Worm (Caenorhabditis elegans): ENCODE data around the gene kynu-1.
A peak's percentile ranks its signal among the peaks of the same experiment; 100 is the strongest.

The kynu-1 gene

ce11 chrX:6109288-6109770 is at the start of gene kynu-1:
kynu-1 (minus strand) TSS chrX:6109338.
- TF ChIP-seq klf-2 (GFP tag; conservative IDR thresholded peaks at IDR 0.05): no peak
- no peak for TF ChIP-seq flt-1 (GFP tag; IDR thresholded peaks at IDR 0.05)
- TF ChIP-seq ztf-23 (GFP tag; IDR thresholded peaks at IDR 0.05): no peak
- TF ChIP-seq ztf-29 (GFP tag; IDR thresholded peaks at IDR 0.05): no peak
- no peak for TF ChIP-seq tab-1 (GFP tag; IDR thresholded peaks at IDR 0.05)
- TF ChIP-seq cog-1 (tag; optimal IDR thresholded peaks at IDR 0.05): no peak
- no peak for TF ChIP-seq T22C8.4 (GFP tag; IDR thresholded peaks at IDR 0.05)
- no peak for TF ChIP-seq med-1 (GFP tag; optimal IDR thresholded peaks at IDR 0.05; ENCODE audit: insufficient read depth)
- no peak for TF ChIP-seq ref-1 (GFP tag; conservative IDR thresholded peaks at IDR 0.05)

DNA sequence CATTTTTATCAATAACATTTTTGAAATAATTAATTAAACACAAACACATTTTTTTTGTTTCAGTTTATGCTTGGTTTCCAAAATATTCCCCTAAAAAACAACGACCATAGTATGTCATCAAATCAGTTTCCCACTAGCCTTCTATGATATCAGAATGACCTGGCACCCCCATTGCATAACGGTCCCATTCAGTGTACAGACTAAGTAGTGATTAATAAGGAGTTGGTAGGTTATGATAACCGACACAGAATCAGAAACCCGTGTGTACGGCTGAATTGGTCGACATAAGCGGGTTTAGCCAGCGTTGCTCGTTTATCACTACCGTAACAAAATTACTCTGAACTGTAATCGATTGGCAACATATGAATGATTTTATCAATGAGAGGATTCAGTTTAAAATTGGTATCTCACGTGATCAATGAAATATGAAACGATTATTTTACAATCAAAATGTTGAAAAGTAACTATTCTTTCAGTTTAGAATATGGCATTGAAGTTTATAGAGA is 48.3 kb upstream of the kynu-1 start:
- no peak for TF ChIP-seq ztf-29 (GFP tag; IDR thresholded peaks at IDR 0.05)
- no peak for TF ChIP-seq ztf-23 (GFP tag; IDR thresholded peaks at IDR 0.05)
- no peak for TF ChIP-seq T22C8.4 (GFP tag; IDR thresholded peaks at IDR 0.05)
- TF ChIP-seq cog-1 (tag; optimal IDR thresholded peaks at IDR 0.05): no peak
- TF ChIP-seq med-1 (GFP tag; optimal IDR thresholded peaks at IDR 0.05; ENCODE audit: insufficient read depth): no peak
- TF ChIP-seq flt-1 (GFP tag; IDR thresholded peaks at IDR 0.05): no peak
- no peak for TF ChIP-seq klf-2 (GFP tag; conservative IDR thresholded peaks at IDR 0.05)
- TF ChIP-seq ref-1 (GFP tag; conservative IDR thresholded peaks at IDR 0.05): no peak

ce11 chrX:6155436-6155835 is 46.3 kb upstream of the kynu-1 start:
- TF ChIP-seq tab-1 (GFP tag; IDR thresholded peaks at IDR 0.05) (no peak), cog-1 (tag; optimal IDR thresholded peaks at IDR 0.05) (no peak), ztf-29 (GFP tag; IDR thresholded peaks at IDR 0.05) (no peak), flt-1 (GFP tag; IDR thresholded peaks at IDR 0.05) (no peak)

DNA sequence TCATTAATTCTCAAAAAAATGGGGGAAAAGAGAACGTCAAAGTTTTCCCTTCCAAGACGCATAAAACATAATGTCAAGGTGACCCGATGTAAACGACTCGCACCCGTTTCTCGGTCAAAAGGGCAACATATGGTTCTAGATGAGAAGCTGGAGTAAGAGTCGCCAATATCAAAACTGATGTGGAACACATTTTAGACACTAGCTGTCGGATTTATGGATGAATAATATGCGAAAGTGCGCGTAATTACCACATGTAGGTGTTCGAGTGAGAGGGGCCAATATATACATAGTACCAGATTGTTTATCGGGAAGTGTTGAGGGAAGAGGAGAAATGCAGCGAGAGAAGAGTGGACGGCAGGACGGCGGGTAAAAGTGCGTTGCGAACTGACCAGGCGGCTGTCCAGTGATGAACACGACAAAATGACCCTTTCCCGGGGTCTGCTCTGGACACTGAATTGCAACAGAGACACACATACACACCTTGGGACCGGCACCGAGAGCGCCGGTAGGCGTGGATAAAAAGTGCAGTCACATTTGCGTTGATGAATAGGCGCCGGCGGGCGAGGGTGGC is 41.9 kb upstream of the kynu-1 start:
- TF ChIP-seq ztf-23 (GFP tag; IDR thresholded peaks at IDR 0.05) (no peak), ztf-29 (GFP tag; IDR thresholded peaks at IDR 0.05) (no peak), flt-1 (GFP tag; IDR thresholded peaks at IDR 0.05) (no peak), T22C8.4 (GFP tag; IDR thresholded peaks at IDR 0.05) (no peak), tab-1 (GFP tag; IDR thresholded peaks at IDR 0.05) (no peak), med-1 (GFP tag; optimal IDR thresholded peaks at IDR 0.05; ENCODE audit: insufficient read depth) (no peak), ref-1 (GFP tag; conservative IDR thresholded peaks at IDR 0.05) (no peak), cog-1 (tag; optimal IDR thresholded peaks at IDR 0.05) (no peak), klf-2 (GFP tag; conservative IDR thresholded peaks at IDR 0.05) (no peak)

DNA sequence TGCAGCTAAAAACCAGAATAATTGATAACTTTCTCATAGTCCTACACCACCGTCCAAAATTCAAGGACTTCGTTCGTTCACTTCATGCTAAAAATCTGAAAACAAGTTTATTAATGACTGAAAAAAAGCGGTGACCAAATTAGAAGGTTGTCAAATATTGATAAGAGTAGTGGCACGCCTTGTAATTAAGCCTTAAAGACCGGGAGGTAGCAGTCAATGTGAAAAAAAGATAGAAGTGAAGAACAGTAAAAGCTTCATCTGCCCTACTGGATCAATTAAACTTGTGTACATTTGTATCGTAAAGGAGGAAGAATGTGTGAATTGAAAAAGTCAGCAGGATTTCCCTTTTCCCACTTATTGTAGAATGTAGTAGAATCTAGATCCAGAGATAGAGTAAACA is 41.3 kb upstream of the kynu-1 start, which contains the start of gene tag-275:
Gene tag-275, minus strand, starts transcription at position 101 of the 400 bp plus-strand sequence.
- TF ChIP-seq tab-1 (GFP tag; IDR thresholded peaks at IDR 0.05) (no peak), med-1 (GFP tag; optimal IDR thresholded peaks at IDR 0.05; ENCODE audit: insufficient read depth) (no peak), ztf-23 (GFP tag; IDR thresholded peaks at IDR 0.05) (no peak), ref-1 (GFP tag; conservative IDR thresholded peaks at IDR 0.05) (no peak)

ce11 chrX:6145921-6146320 is 36.8 kb upstream of the kynu-1 start:
- TF ChIP-seq ref-1 (GFP tag; conservative IDR thresholded peaks at IDR 0.05) (no peak), ztf-29 (GFP tag; IDR thresholded peaks at IDR 0.05) (no peak), med-1 (GFP tag; optimal IDR thresholded peaks at IDR 0.05; ENCODE audit: insufficient read depth) (no peak), tab-1 (GFP tag; IDR thresholded peaks at IDR 0.05) (no peak), flt-1 (GFP tag; IDR thresholded peaks at IDR 0.05) (no peak), klf-2 (GFP tag; conservative IDR thresholded peaks at IDR 0.05) (no peak), T22C8.4 (GFP tag; IDR thresholded peaks at IDR 0.05) (no peak), cog-1 (tag; optimal IDR thresholded peaks at IDR 0.05) (no peak), ztf-23 (GFP tag; IDR thresholded peaks at IDR 0.05) (no peak)

ce11 chrX:6138243-6138642 is 29.1 kb upstream of the kynu-1 start, which contains the start of gene Y72A10A.1:
Y72A10A.1 (minus strand) TSS chrX:6138343.
- TF ChIP-seq flt-1 (GFP tag; IDR thresholded peaks at IDR 0.05) (no peak), ztf-23 (GFP tag; IDR thresholded peaks at IDR 0.05) (no peak), cog-1 (tag; optimal IDR thresholded peaks at IDR 0.05) (no peak), T22C8.4 (GFP tag; IDR thresholded peaks at IDR 0.05) (no peak), klf-2 (GFP tag; conservative IDR thresholded peaks at IDR 0.05) (no peak), ref-1 (GFP tag; conservative IDR thresholded peaks at IDR 0.05) (no peak), ztf-29 (GFP tag; IDR thresholded peaks at IDR 0.05) (no peak), tab-1 (GFP tag; IDR thresholded peaks at IDR 0.05) (no peak), med-1 (GFP tag; optimal IDR thresholded peaks at IDR 0.05; ENCODE audit: insufficient read depth) (no peak)

- 0 out of 2 replicates have a peak, but pooled peaks have one; percentile 34 for TF ChIP-seq flt-1 (GFP tag; IDR thresholded peaks at IDR 0.05)
- no peak for TF ChIP-seq ztf-29 (GFP tag; IDR thresholded peaks at IDR 0.05)
- no peak for TF ChIP-seq ztf-23 (GFP tag; IDR thresholded peaks at IDR 0.05)
- TF ChIP-seq tab-1 (GFP tag; IDR thresholded peaks at IDR 0.05): no peak
Measured at ce11 chrX:6134423-6134822, 25.3 kb upstream of the kynu-1 start.

- 0 out of 2 replicates have a peak, but pooled peaks have one; percentile 29 for TF ChIP-seq ztf-23 (GFP tag; IDR thresholded peaks at IDR 0.05)
- TF ChIP-seq ref-1 (GFP tag; conservative IDR thresholded peaks at IDR 0.05): no peak
- no peak for TF ChIP-seq T22C8.4 (GFP tag; IDR thresholded peaks at IDR 0.05)
- TF ChIP-seq klf-2 (GFP tag; conservative IDR thresholded peaks at IDR 0.05): no peak
- no peak for TF ChIP-seq ztf-29 (GFP tag; IDR thresholded peaks at IDR 0.05)
Measured at ce11 chrX:6129277-6129676, 20.1 kb upstream of the kynu-1 start.

DNA sequence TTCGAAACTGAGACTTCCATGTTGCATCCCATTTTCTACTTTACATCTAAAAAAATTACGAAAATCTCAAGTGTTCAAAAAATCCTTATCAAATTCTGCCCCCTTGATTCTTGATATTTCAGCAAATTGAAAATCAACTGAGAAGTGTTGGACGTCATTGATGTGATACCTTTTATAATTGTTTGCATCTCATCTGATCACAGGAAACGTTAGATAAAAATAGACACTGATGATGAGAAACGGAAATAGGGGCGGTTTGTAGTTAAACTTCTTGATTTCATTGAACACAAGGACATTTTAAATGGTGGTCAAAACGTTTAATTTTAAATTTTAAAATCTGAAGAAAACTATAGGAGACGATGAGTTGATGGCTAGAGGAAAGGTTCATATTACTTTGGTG is 19.6 kb upstream of the kynu-1 start:
- TF ChIP-seq med-1 (GFP tag; optimal IDR thresholded peaks at IDR 0.05; ENCODE audit: insufficient read depth) (no peak), ztf-23 (GFP tag; IDR thresholded peaks at IDR 0.05) (no peak), cog-1 (tag; optimal IDR thresholded peaks at IDR 0.05) (no peak), T22C8.4 (GFP tag; IDR thresholded peaks at IDR 0.05) (no peak), tab-1 (GFP tag; IDR thresholded peaks at IDR 0.05) (no peak), flt-1 (GFP tag; IDR thresholded peaks at IDR 0.05) (no peak), ztf-29 (GFP tag; IDR thresholded peaks at IDR 0.05) (no peak)
